Fruit fly (Drosophila melanogaster) whole organism, prepupa: Measurements from ENCODE around the gene CG43292.

Experiments
- Blimp-1 ChIP-seq: fragments of 200-800 bp; sonication (Bioruptor generic); optimal IDR thresholded peaks from 3 replicates; lab custom pipeline; 2017; ENCODE audit warnings: missing biosample characterization, missing genetic modification characterization, mild to moderate bottlenecking, moderate library complexity, missing genetic modification reagents
- CG10669 ChIP-seq: fragments of 200-800 bp; sonication (Bioruptor generic); optimal IDR thresholded peaks from 3 replicates; lab custom pipeline; 2018; ENCODE audit warnings: missing biosample characterization, mild to moderate bottlenecking, missing genetic modification characterization, moderate library complexity
- CG1621 ChIP-seq: fragments of 200-800 bp; sonication (Bioruptor generic); optimal IDR thresholded peaks from 3 replicates; lab custom pipeline; 2018; ENCODE audit warnings: missing biosample characterization, mild to moderate bottlenecking, missing genetic modification characterization
- CG3032 ChIP-seq: fragments of 200-800 bp; optimal IDR thresholded peaks from 2 replicates; lab custom pipeline; 2019; ENCODE audit warnings: missing biosample characterization, mild to moderate bottlenecking, missing genetic modification characterization, moderate library complexity
- CG34406 ChIP-seq: fragments of 200-800 bp; sonication (Bioruptor generic); optimal IDR thresholded peaks from 3 replicates; lab custom pipeline; 2016; ENCODE audit warnings: missing biosample characterization, missing genetic modification characterization
- CG3919 ChIP-seq: fragments of 200-800 bp; sonication (Bioruptor generic); optimal IDR thresholded peaks from 3 replicates; lab custom pipeline; 2016; ENCODE audit warnings: missing biosample characterization, missing genetic modification characterization
- CG4318 ChIP-seq: fragments of 200-800 bp; sonication (Bioruptor generic); optimal IDR thresholded peaks from 3 replicates; lab custom pipeline; 2017; ENCODE audit warnings: missing biosample characterization, mild to moderate bottlenecking, missing genetic modification characterization
- CG6163 ChIP-seq: fragments of 200-800 bp; sonication (Bioruptor generic); IDR thresholded peaks from 3 replicates; pipeline ENCODE4 v1.3.6; 2022; ENCODE audit warnings: missing biosample characterization, missing genetic modification characterization
- CG6854 ChIP-seq: fragments of 200-800 bp; sonication (Bioruptor generic); optimal IDR thresholded peaks from 2 replicates; lab custom pipeline; 2017; ENCODE audit warnings: missing biosample characterization, mild to moderate bottlenecking, missing genetic modification characterization
- CG8119 ChIP-seq: fragments of 200-800 bp; sonication (Bioruptor generic); IDR thresholded peaks from 3 replicates; pipeline ENCODE4 v1.3.6; 2022; ENCODE audit warnings: missing biosample characterization, missing genetic modification characterization
- CG8319 ChIP-seq: fragments of 200-800 bp; sonication (Bioruptor generic); optimal IDR thresholded peaks from 3 replicates; lab custom pipeline; 2016; ENCODE audit warnings: missing biosample characterization, missing genetic modification characterization
- CG8632 ChIP-seq: fragments of 200-800 bp; sonication (Bioruptor generic); optimal IDR thresholded peaks from 3 replicates; lab custom pipeline; 2016; ENCODE audit warnings: missing biosample characterization, missing genetic modification characterization
- Eip75B ChIP-seq: fragments of 200-800 bp; sonication (Bioruptor generic); optimal IDR thresholded peaks from 3 replicates; lab custom pipeline; 2016; ENCODE audit warnings: missing biosample characterization, missing genetic modification characterization
- Eip78C ChIP-seq: fragments of 200-800 bp; sonication (Bioruptor generic); peaks from one replicate; lab custom pipeline; 2016; ENCODE audit warnings: missing biosample characterization, missing genetic modification characterization
- Eip93F ChIP-seq: fragments of 200-800 bp; sonication (Bioruptor generic); optimal IDR thresholded peaks from 2 replicates; lab custom pipeline; 2016; ENCODE audit warnings: missing biosample characterization, mild to moderate bottlenecking, missing genetic modification characterization
- Ets21C ChIP-seq: fragments of 200-800 bp; sonication (Bioruptor generic); optimal IDR thresholded peaks from 3 replicates; lab custom pipeline; 2016; ENCODE audit warnings: missing biosample characterization, missing genetic modification characterization
- Ets96B ChIP-seq: fragments of 200-800 bp; optimal IDR thresholded peaks from 2 replicates; lab custom pipeline; 2019; ENCODE audit warnings: missing biosample characterization, mild to moderate bottlenecking, missing genetic modification characterization, moderate library complexity
- Gug ChIP-seq: fragments of 200-800 bp; sonication (Bioruptor generic); IDR thresholded peaks from 2 replicates; pipeline ENCODE4 v1.3.6; 2022; ENCODE audit warnings: missing biosample characterization, missing genetic modification characterization
- Hr38 ChIP-seq: sonication (Bioruptor generic); optimal IDR thresholded peaks from 2 replicates; lab custom pipeline; 2016; ENCODE audit warnings: missing biosample characterization, missing genetic modification characterization
- Lpt ChIP-seq: fragments of 200-800 bp; sonication (Bioruptor generic); optimal IDR thresholded peaks from 3 replicates; lab custom pipeline; 2016; ENCODE audit warnings: missing biosample characterization, missing genetic modification characterization
- OdsH ChIP-seq: fragments of 200-800 bp; sonication (Bioruptor generic); optimal IDR thresholded peaks from 3 replicates; lab custom pipeline; 2016; ENCODE audit warnings: missing biosample characterization, missing genetic modification characterization
- Sox14 ChIP-seq: fragments of 200-800 bp; sonication (Bioruptor generic); optimal IDR thresholded peaks from 3 replicates; lab custom pipeline; 2016; ENCODE audit warnings: missing biosample characterization, missing genetic modification characterization
- dac ChIP-seq: fragments of 200-800 bp; sonication (Bioruptor generic); optimal IDR thresholded peaks from 2 replicates; lab custom pipeline; 2017; ENCODE audit warnings: missing biosample characterization, mild to moderate bottlenecking, missing genetic modification characterization
- dsx ChIP-seq: fragments of 200-800 bp; optimal IDR thresholded peaks from 3 replicates; lab custom pipeline; 2019; ENCODE audit warnings: missing biosample characterization, mild to moderate bottlenecking, missing genetic modification characterization, moderate library complexity; ENCODE audit not compliant: poor library complexity, severe bottlenecking
- eg ChIP-seq: fragments of 200-800 bp; sonication (Bioruptor generic); IDR thresholded peaks from 3 replicates; pipeline ENCODE4 v1.3.6; 2022; ENCODE audit warnings: missing biosample characterization, missing genetic modification characterization
- esn ChIP-seq: fragments of 200-800 bp; sonication (Bioruptor generic); optimal IDR thresholded peaks from 2 replicates; lab custom pipeline; 2016; ENCODE audit warnings: missing biosample characterization, mild to moderate bottlenecking, missing genetic modification characterization, moderate library complexity
- lz ChIP-seq: fragments of 200-800 bp; sonication (Bioruptor generic); optimal IDR thresholded peaks from 3 replicates; lab custom pipeline; 2016; ENCODE audit warnings: missing biosample characterization, missing genetic modification characterization
- ss ChIP-seq, 2 experiments: fragments of 200-800 bp; sonication (Bioruptor generic); optimal IDR thresholded peaks; 2 replicates in 1 of 2; 3 replicates in 1 of 2; lab custom pipeline; 2017 to 2018; ENCODE audit warnings: mild to moderate bottlenecking in 2 of 2, missing biosample characterization in 2 of 2, missing genetic modification characterization in 2 of 2, moderate library complexity in 1 of 2
- svp ChIP-seq: fragments of 200-800 bp; sonication (Bioruptor generic); peaks from one replicate; lab custom pipeline; 2016; ENCODE audit warnings: missing biosample characterization, missing genetic modification characterization
- vri ChIP-seq: fragments of 200-800 bp; sonication (Bioruptor generic); optimal IDR thresholded peaks from 3 replicates; lab custom pipeline; 2016; ENCODE audit warnings: missing biosample characterization, mild to moderate bottlenecking, missing genetic modification characterization

The CG43292 gene

DNA sequence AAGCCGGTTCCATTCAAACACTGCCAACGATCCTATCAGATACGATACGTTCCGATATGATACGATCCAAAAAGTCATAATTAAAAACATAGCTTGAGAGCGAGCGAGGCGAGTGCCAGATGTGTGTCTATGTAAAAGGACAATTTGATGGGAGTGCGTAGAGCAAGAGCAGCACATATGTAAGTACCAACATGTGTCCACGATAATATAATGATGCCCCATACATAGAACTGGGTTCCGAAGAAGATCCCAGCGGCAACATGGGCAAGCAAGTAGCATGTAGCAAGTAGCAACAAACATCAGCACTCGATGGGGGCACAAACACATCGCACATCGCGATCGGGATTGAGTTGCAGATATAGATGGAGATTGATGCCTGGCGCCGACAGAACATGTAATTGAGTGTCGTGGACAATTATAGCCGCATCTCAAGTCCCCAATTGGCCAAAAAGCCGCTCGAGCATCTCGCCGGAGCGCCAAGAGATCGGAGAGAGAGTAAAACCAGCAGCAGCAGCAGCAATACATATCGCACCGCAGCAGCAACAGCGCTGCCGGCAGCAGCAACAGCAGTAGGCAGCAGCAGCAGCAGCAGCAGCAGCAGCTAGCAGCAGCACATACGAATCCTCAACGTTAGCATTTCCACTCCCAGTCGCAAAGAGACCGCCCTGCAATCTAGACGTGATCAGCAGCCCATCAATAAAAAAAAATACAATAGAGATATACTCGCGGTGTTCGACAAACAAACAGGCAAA is 43.2 kb downstream of the CG43292 start, which contains the start of gene ltl:
Gene ltl, plus strand, starts transcription at position 647 of the 752 bp plus-strand sequence.
- TF ChIP-seq dsx, result no peak
- TF ChIP-seq CG6163 (GFP tag; lab: Robert Waterston, UW), result peak; percentile 21; the same call in 1 of the 3 replicates
- TF ChIP-seq Eip78C (GFP tag; lab: Kevin White, UChicago), result peak; percentile 29
- peak; percentile 18 for TF ChIP-seq CG3919 (GFP tag; lab: Kevin White, UChicago)

DNA sequence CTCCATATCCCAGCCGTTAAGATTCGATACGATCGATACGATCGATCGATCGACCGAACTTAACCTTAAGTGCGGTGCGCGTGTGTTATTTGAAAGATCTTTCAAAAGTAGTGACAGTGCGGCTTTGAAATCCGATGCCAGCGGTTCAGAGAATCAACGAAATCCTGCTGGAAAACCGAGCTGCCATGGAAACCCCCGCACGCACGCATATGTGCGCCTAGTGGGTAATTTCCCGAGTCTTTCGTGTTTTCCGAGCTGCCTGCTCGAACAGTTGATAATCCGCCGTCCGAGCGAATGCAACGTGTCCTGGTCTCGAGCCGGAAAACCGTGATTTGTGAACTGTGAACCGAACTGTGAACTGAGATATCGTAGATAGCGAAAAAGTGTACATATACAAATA is 43.8 kb downstream of the CG43292 start:
- no peak for TF ChIP-seq CG1621 (tag; lab: Kevin White, UChicago)
- no peak for TF ChIP-seq Eip78C (GFP tag; lab: Kevin White, UChicago)
- TF ChIP-seq CG6854, result no peak
- no peak for TF ChIP-seq eg (GFP tag; lab: Robert Waterston, UW)
- TF ChIP-seq CG34406 (GFP tag; lab: Kevin White, UChicago), result no peak
- no peak for TF ChIP-seq dac (GFP tag; lab: Kevin White, UChicago)
- no peak for TF ChIP-seq Gug (GFP tag; lab: Robert Waterston, UW)
- no peak for TF ChIP-seq CG8119
- TF ChIP-seq Ets21C (GFP tag; lab: Kevin White, UChicago), result no peak
- no peak for TF ChIP-seq CG8632 (GFP tag; lab: Kevin White, UChicago)
- no peak for TF ChIP-seq lz (GFP tag; lab: Kevin White, UChicago)
- TF ChIP-seq Sox14 (GFP tag; lab: Kevin White, UChicago), result no peak
- no peak for TF ChIP-seq Blimp-1 (GFP tag; lab: Kevin White, UChicago)
- TF ChIP-seq CG3032 (tag; lab: Kevin White, UChicago), result no peak
- TF ChIP-seq OdsH (GFP tag; lab: Kevin White, UChicago), result no peak
- no peak for TF ChIP-seq CG8319
- TF ChIP-seq CG4318 (GFP tag; lab: Kevin White, UChicago), result no peak
- TF ChIP-seq, all 60 proteins: peak for 0

DNA sequence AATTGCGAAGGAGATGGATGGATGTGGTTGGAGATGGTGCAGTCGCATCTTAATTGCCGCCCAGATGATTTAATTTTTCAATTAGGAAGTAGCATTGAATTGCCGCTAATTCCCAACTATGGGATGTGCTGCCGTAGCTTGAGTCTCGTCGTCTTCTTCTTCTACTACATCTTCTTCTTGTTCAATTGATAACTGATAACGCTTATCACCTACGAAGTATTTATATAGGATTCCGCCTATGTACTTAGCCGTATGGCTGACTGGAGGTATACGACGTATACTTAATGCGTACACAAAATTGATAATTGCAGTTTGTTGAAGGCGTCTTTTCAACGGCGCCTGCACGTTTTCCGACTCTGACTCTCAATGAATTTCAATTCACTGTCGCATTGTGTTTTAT is 45.2 kb downstream of the CG43292 start:
- TF ChIP-seq Eip93F (GFP tag; lab: Kevin White, UChicago), result no peak
- peak; percentile 69 for TF ChIP-seq svp (GFP tag; lab: Kevin White, UChicago)
- TF ChIP-seq CG10669 (GFP tag; lab: Kevin White, UChicago), result no peak
- no peak for TF ChIP-seq vri (GFP tag; lab: Kevin White, UChicago)
- TF ChIP-seq Eip75B (GFP tag; lab: Kevin White, UChicago), result no peak
- TF ChIP-seq, all 60 proteins: peak for 1

- TF ChIP-seq Ets96B (tag; lab: Kevin White, UChicago), result peak; percentile 3
- TF ChIP-seq Hr38 (GFP tag; lab: Kevin White, UChicago), result no peak
- no peak for TF ChIP-seq esn (GFP tag; lab: Kevin White, UChicago)
- TF ChIP-seq eg (GFP tag; lab: Robert Waterston, UW), result no peak
- no peak for TF ChIP-seq OdsH (GFP tag; lab: Kevin White, UChicago)
- TF ChIP-seq svp (GFP tag; lab: Kevin White, UChicago), result peak; percentile 47
- TF ChIP-seq ss (GFP tag; optimal IDR thresholded peaks at IDR 0.05; lab: Kevin White, UChicago), result no peak
- TF ChIP-seq CG8119, result 0 out of 3 replicates have a peak, but pooled peaks have one; percentile 26
- no peak for TF ChIP-seq Lpt (GFP tag; lab: Kevin White, UChicago)
- TF ChIP-seq, all 60 proteins: peak for 3
Observed at dm6 chr3L:7521847-7522246, 46.5 kb downstream of the CG43292 start.
